Fruit fly (Drosophila melanogaster): ENCODE data around the gene Yod1.

The Yod1 gene

dm6 chr3L:5145814-5146244 lies 12.2 kb downstream of the Yod1 start, which contains the start of the genes Fitm and AlaRS-m (continued):
- no peak for TF ChIP-seq CG17568 (GFP tag; optimal IDR thresholded peaks at IDR 0.05)
- no peak for TF ChIP-seq lilli (GFP tag; optimal IDR thresholded peaks at IDR 0.05)
- TF ChIP-seq CG7357 (GFP tag; IDR thresholded peaks at IDR 0.05) = no peak
- TF ChIP-seq Ada2b (GFP tag; IDR thresholded peaks at IDR 0.05) = no peak
- no peak for TF ChIP-seq CG11723 (GFP tag; optimal IDR thresholded peaks at IDR 0.05)
- TF ChIP-seq Hr39 (optimal IDR thresholded peaks at IDR 0.05) = no peak
- no peak for TF ChIP-seq hth (optimal IDR thresholded peaks at IDR 0.05)
- TF ChIP-seq sens (GFP tag) = peak; percentile 88
- no peak for TF ChIP-seq H15 (GFP tag; IDR thresholded peaks at IDR 0.05)
- no peak for TF ChIP-seq maf-S (GFP tag; optimal IDR thresholded peaks at IDR 0.05)
- no peak for TF ChIP-seq vfl (GFP tag; optimal IDR thresholded peaks at IDR 0.05)
- no peak for TF ChIP-seq jigr1 (GFP tag; IDR thresholded peaks at IDR 0.05)
- TF ChIP-seq exex (tag; optimal IDR thresholded peaks at IDR 0.05) = no peak
- peak; percentile 51; the same call in 2 of the 3 replicates for TF ChIP-seq CG34224 (GFP tag; IDR thresholded peaks at IDR 0.05; ENCODE audit: partially characterized antibody)
- no peak for TF ChIP-seq CG31365 (tag; optimal IDR thresholded peaks at IDR 0.05)
- no peak for TF ChIP-seq CG13424 (tag; optimal IDR thresholded peaks at IDR 0.05)
- TF ChIP-seq Gug (GFP tag; IDR thresholded peaks at IDR 0.05) = no peak
- TF ChIP-seq croc (GFP tag; conservative IDR thresholded peaks at IDR 0.05) = no peak
- no peak for TF ChIP-seq CG16815 (GFP tag; optimal IDR thresholded peaks at IDR 0.05)
- no peak for TF ChIP-seq CG8944 (GFP tag; optimal IDR thresholded peaks at IDR 0.05)
- no peak for TF ChIP-seq CG30403 (GFP tag; optimal IDR thresholded peaks at IDR 0.05)
- TF ChIP-seq Myb (GFP tag; optimal IDR thresholded peaks at IDR 0.05) = no peak
- TF ChIP-seq bsh (GFP tag; optimal IDR thresholded peaks at IDR 0.05) = no peak
- no peak for TF ChIP-seq CG18619 (GFP tag; optimal IDR thresholded peaks at IDR 0.05)
- TF ChIP-seq CG14014 (GFP tag; IDR thresholded peaks at IDR 0.05) = no peak
- no peak for TF ChIP-seq crc (GFP tag; optimal IDR thresholded peaks at IDR 0.05)
- TF ChIP-seq CG5245 (GFP tag; optimal IDR thresholded peaks at IDR 0.05) = no peak
- no peak for TF ChIP-seq bcd (GFP tag; optimal IDR thresholded peaks at IDR 0.05)
- no peak for TF ChIP-seq knrl (GFP tag; IDR thresholded peaks at IDR 0.05; ENCODE audit: partially characterized antibody)
- no peak for TF ChIP-seq CG6175 (GFP tag; IDR thresholded peaks at IDR 0.05)
- TF ChIP-seq pzg (GFP tag; optimal IDR thresholded peaks at IDR 0.05) = peak; percentile 63
- no peak for TF ChIP-seq CG1529 (GFP tag; optimal IDR thresholded peaks at IDR 0.05)
- TF ChIP-seq HHEX (GFP tag; optimal IDR thresholded peaks at IDR 0.05) = no peak
- TF ChIP-seq CG12391 (tag; optimal IDR thresholded peaks at IDR 0.05) = no peak
- no peak for TF ChIP-seq ewg (GFP tag; optimal IDR thresholded peaks at IDR 0.05)
- TF ChIP-seq chif (GFP tag; optimal IDR thresholded peaks at IDR 0.05) = no peak
- no peak for TF ChIP-seq CG6765 (GFP tag; optimal IDR thresholded peaks at IDR 0.05)
- TF ChIP-seq tup (GFP tag; optimal IDR thresholded peaks at IDR 0.05) = no peak
- TF ChIP-seq CG10321 (GFP tag; IDR thresholded peaks at IDR 0.05) = no peak
- TF ChIP-seq Dref (GFP tag; IDR thresholded peaks at IDR 0.05) = 0 out of 2 replicates have a peak, but pooled peaks have one; percentile 28
- TF ChIP-seq Optix (GFP tag; IDR thresholded peaks at IDR 0.05) = no peak
- no peak for TF ChIP-seq CG15011 (GFP tag; optimal IDR thresholded peaks at IDR 0.05)
- no peak for TF ChIP-seq nerfin-1 (tag; optimal IDR thresholded peaks at IDR 0.05)
- TF ChIP-seq wek (GFP tag; optimal IDR thresholded peaks at IDR 0.05) = no peak
- TF ChIP-seq CG18262 (tag; optimal IDR thresholded peaks at IDR 0.05) = no peak
- TF ChIP-seq CG15601 (tag; optimal IDR thresholded peaks at IDR 0.05) = no peak
- no peak for TF ChIP-seq CG6272 (GFP tag; IDR thresholded peaks at IDR 0.05)
- no peak for TF ChIP-seq CG6813 (GFP tag; optimal IDR thresholded peaks at IDR 0.05)
- no peak for TF ChIP-seq CG8281 (tag; optimal IDR thresholded peaks at IDR 0.05)
- 0 out of 3 replicates have a peak, but pooled peaks have one; percentile 13 for TF ChIP-seq so (GFP tag; IDR thresholded peaks at IDR 0.05)
- TF ChIP-seq pum (GFP tag; optimal IDR thresholded peaks at IDR 0.05) = no peak
- no peak for TF ChIP-seq CG10147 (GFP tag; optimal IDR thresholded peaks at IDR 0.05)

All from whole organism, embryonic.